Worm (Caenorhabditis elegans): Measurements from ENCODE around the gene C06H5.14.
"Not testable (repeated sequence)": the region's sequence is repeated elsewhere in the genome, so short reads cannot be mapped to it uniquely, and the experiment has no call there.

Gene C06H5.14

DNA sequence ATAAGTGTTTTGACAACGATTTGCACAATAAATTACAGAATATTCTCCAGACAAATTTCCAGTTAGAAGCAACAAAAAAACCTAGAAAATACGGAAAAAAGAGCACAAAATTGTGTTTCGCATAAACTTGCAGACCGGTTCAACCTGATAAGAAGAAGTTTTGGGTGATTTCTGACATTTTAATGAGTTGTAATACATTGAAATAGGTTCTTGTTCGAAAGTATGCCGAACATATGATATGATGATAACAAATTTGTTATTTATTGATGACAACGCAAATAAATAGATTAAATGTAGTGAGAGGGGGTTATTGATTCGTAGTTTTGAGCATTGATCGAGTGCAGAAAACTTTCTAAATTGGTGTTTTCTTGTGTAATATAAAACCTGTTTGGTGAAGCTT lies 12.6 kb upstream of the C06H5.14 start:
- TF ChIP-seq B0310.2 (tag; optimal IDR thresholded peaks at IDR 0.05) (no peak), F13C5.2 (tag; optimal IDR thresholded peaks at IDR 0.05) (no peak), ceh-36 (tag; optimal IDR thresholded peaks at IDR 0.05) (no peak), tra-4 (tag; optimal IDR thresholded peaks at IDR 0.05) (no peak), tbx-11 (GFP tag; IDR thresholded peaks at IDR 0.05) (no peak), sea-1 (GFP tag; conservative IDR thresholded peaks at IDR 0.05) (no peak), ama-1 (optimal IDR thresholded peaks at IDR 0.05) (no peak), aly-1 (tag; optimal IDR thresholded peaks at IDR 0.05) (no peak), flt-1 (GFP tag; IDR thresholded peaks at IDR 0.05) (no peak), ets-7 (tag; optimal IDR thresholded peaks at IDR 0.05) (no peak), pes-1 (GFP tag; IDR thresholded peaks at IDR 0.05) (no peak), ceh-13 (GFP tag; optimal IDR thresholded peaks at IDR 0.05) (no peak), hmg-4 (GFP tag; optimal IDR thresholded peaks at IDR 0.05) (no peak), tbx-37 (GFP tag; conservative IDR thresholded peaks at IDR 0.05) (no peak), hmbx-1 (tag; optimal IDR thresholded peaks at IDR 0.05) (no peak), hnd-1 (tag; optimal IDR thresholded peaks at IDR 0.05) (no peak), scrt-1 (GFP tag; IDR thresholded peaks at IDR 0.05) (no peak)

DNA sequence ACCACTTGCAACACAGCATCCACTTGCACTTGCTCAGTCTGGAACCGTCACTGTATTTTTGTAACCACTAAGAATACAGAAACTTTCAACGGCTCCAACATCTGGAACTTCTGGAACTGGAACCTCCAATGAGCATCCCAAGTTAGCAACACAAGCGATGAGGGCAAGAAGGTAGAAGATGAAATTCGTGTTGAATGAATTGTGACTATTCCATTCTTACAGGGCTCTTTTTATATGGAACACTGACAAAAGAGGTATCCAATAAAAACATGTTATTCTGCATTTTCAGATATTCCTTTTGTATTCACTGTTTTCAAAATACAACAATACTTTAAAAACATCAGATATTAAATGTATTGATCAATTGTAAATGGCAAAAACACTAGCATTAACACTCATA lies 10.0 kb upstream of the C06H5.14 start, which contains the start of gene C06H5.11:
TSS of gene C06H5.11 (minus strand) at position 101 of the 400 bp plus-strand sequence.
- not testable (repeated sequence) for TF ChIP-seq B0310.2, tra-4, hnd-1 (tag; optimal IDR thresholded peaks at IDR 0.05)

ce11 chrV:17894485-17894884 lies 9.4 kb upstream of the C06H5.14 start, which contains the start of gene C06H5.12:
C06H5.12 (plus strand) TSS chrV:17894785.
- TF ChIP-seq F13C5.2 (tag; optimal IDR thresholded peaks at IDR 0.05); sea-1 (GFP tag; conservative IDR thresholded peaks at IDR 0.05); scrt-1 (GFP tag; IDR thresholded peaks at IDR 0.05): not testable (repeated sequence)

DNA sequence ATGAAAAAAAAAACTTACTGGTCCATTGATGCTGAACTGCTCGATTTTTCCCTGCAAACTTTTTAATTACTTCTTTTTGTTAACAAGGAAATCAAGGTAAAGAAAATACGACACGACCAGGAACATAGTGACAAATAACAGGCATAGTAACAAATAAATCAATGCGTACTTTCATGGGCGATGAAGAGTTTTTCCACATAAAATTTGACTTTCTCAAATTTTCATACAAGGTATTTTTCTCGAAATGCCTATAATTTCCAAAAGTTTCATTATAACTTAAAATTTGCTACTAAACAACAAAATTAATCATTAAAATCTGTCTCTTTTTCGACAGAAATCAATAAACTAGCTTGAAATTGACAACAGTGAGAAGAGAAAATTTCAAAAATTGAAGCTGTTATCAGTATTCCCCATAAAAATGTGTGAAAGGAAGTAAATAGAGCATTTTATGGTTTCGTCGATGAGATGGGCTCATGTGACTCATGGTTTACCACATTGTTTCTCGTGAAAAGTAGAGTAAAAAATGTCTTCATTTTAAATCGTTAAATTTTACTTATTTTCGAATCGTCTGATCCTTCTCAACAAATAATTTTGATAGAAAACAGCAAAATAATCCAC lies 7.1 kb upstream of the C06H5.14 start, which contains the start of gene fbxa-156:
TSS of gene fbxa-156 (minus strand) at position 51 of the 618 bp plus-strand sequence.
- no peak for TF ChIP-seq ceh-13 (GFP tag; optimal IDR thresholded peaks at IDR 0.05)

DNA sequence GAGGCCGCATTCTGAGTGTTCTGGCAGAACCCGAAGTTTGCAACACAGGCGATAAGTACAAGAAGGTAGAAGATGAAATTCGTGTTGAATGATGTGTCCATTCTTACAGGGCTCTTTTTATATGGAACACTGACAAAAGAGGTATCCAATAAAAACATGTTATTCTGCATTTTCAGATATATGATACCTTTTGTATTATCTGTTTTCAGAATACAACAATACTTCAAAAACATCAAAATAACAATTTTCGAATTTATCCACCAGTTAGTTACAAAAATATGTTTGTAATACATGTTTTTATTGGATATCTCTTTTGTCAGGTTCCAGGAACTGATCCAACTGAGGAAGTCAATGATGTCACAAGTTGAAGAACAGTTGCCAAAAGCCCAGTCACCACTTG lies 6.3 kb upstream of the C06H5.14 start, which contains the start of gene C06H5.13:
TSS of gene C06H5.13 (minus strand) at position 101 of the 400 bp plus-strand sequence.
- not testable (repeated sequence) for TF ChIP-seq scrt-1 (GFP tag; IDR thresholded peaks at IDR 0.05); hmg-4 (GFP tag; optimal IDR thresholded peaks at IDR 0.05); aly-1 (tag; optimal IDR thresholded peaks at IDR 0.05)

DNA sequence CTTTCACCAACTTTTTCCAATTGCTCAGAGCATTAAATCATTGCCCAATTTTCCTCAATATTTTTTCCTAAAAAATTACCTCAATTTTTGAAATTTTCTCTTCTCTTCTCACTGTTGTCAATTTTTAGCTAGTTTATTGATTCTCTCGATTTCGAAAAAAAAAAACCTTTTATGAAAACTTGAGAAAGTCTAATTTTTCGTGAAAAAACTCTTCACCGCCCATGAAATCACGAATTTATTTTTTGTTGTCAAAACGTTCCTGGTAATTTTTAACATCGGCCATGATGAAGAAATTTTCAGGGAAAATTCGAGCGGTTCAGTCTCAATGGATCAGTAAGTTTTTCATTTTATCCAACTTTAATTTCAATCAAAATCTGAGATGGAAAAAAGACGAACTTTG lies 4.4 kb upstream of the C06H5.14 start, which contains the start of gene fbxa-157:
TSS of gene fbxa-157 (plus strand) at position 301 of the 400 bp plus-strand sequence.
- TF ChIP-seq aly-1 (tag; optimal IDR thresholded peaks at IDR 0.05) (no peak), hmbx-1 (tag; optimal IDR thresholded peaks at IDR 0.05) (no peak), sea-1 (GFP tag; conservative IDR thresholded peaks at IDR 0.05) (no peak), ceh-36 (tag; optimal IDR thresholded peaks at IDR 0.05) (no peak), F13C5.2 (tag; optimal IDR thresholded peaks at IDR 0.05) (no peak), ama-1 (optimal IDR thresholded peaks at IDR 0.05) (no peak), flt-1 (GFP tag; IDR thresholded peaks at IDR 0.05) (no peak), ets-7 (tag; optimal IDR thresholded peaks at IDR 0.05) (no peak), tbx-11 (GFP tag; IDR thresholded peaks at IDR 0.05) (no peak), tbx-37 (GFP tag; conservative IDR thresholded peaks at IDR 0.05) (no peak), B0310.2 (tag; optimal IDR thresholded peaks at IDR 0.05) (no peak), pes-1 (GFP tag; IDR thresholded peaks at IDR 0.05) (no peak), hnd-1 (tag; optimal IDR thresholded peaks at IDR 0.05) (no peak), scrt-1 (GFP tag; IDR thresholded peaks at IDR 0.05) (no peak), ceh-13 (GFP tag; optimal IDR thresholded peaks at IDR 0.05) (no peak), tra-4 (tag; optimal IDR thresholded peaks at IDR 0.05) (no peak)

DNA sequence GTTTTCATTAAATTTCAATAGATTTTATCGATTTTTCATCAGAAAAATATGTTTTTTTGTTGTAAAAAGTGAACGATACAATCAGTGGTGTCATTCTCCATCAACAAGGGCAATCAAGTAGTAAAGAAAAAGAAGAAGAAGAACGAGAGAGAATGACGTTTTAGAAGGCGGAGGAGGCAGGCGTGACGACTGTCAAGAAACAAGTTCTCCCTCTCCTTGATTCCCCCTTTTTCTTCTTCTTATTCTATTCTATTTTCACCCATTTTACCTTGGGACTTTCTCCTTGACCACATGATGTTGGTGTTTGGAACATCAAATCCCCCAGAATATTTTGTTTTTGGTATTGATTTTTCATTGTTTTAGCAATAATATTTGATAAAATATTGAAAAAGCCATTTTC lies 1.8 kb downstream of the C06H5.14 start:
- TF ChIP-seq ceh-13 (GFP tag; optimal IDR thresholded peaks at IDR 0.05): no peak
- TF ChIP-seq scrt-1 (GFP tag; IDR thresholded peaks at IDR 0.05): no peak
- TF ChIP-seq F13C5.2 (tag; optimal IDR thresholded peaks at IDR 0.05): no peak
- no peak for TF ChIP-seq ets-7 (tag; optimal IDR thresholded peaks at IDR 0.05)
- no peak for TF ChIP-seq flt-1 (GFP tag; IDR thresholded peaks at IDR 0.05)
- TF ChIP-seq pes-1 (GFP tag; IDR thresholded peaks at IDR 0.05): no peak
- TF ChIP-seq tra-4 (tag; optimal IDR thresholded peaks at IDR 0.05): no peak
- no peak for TF ChIP-seq tbx-37 (GFP tag; conservative IDR thresholded peaks at IDR 0.05)
- no peak for TF ChIP-seq ama-1 (optimal IDR thresholded peaks at IDR 0.05)
- TF ChIP-seq hmbx-1 (tag; optimal IDR thresholded peaks at IDR 0.05): no peak
- TF ChIP-seq sea-1 (GFP tag; conservative IDR thresholded peaks at IDR 0.05): no peak
- TF ChIP-seq tbx-11 (GFP tag; IDR thresholded peaks at IDR 0.05): no peak
- no peak for TF ChIP-seq hmg-4 (GFP tag; optimal IDR thresholded peaks at IDR 0.05)
- TF ChIP-seq B0310.2 (tag; optimal IDR thresholded peaks at IDR 0.05): no peak
- TF ChIP-seq hnd-1 (tag; optimal IDR thresholded peaks at IDR 0.05): no peak
- no peak for TF ChIP-seq ceh-36 (tag; optimal IDR thresholded peaks at IDR 0.05)
- no peak for TF ChIP-seq aly-1 (tag; optimal IDR thresholded peaks at IDR 0.05)

DNA sequence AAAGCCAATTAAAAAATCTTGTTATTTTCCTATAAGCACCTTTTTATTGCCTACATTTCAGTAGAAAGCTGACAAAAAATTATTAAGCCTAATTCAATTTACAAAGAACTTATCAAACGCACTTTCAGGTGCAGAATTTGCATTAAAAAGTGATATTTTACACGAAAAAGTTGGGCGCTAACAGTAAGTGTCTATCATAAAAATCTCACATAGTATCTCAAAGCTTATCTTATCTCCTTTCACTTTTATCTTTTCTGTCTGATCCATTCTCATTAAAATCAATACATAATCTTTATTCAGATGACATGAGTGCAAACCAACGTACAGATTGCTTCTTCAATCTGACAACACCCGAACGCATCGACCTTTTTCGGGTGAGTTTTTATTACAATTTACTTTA lies 6.1 kb downstream of the C06H5.14 start, which contains the start of gene dcar-1:
TSS of gene dcar-1 (plus strand) at position 301 of the 400 bp plus-strand sequence.
- TF ChIP-seq ceh-36 (tag; optimal IDR thresholded peaks at IDR 0.05) (no peak), B0310.2 (tag; optimal IDR thresholded peaks at IDR 0.05) (no peak), tbx-11 (GFP tag; IDR thresholded peaks at IDR 0.05) (no peak), ceh-13 (GFP tag; optimal IDR thresholded peaks at IDR 0.05) (no peak), hmbx-1 (tag; optimal IDR thresholded peaks at IDR 0.05) (no peak), hmg-4 (GFP tag; optimal IDR thresholded peaks at IDR 0.05) (no peak), pes-1 (GFP tag; IDR thresholded peaks at IDR 0.05) (no peak), ama-1 (optimal IDR thresholded peaks at IDR 0.05) (no peak), tra-4 (tag; optimal IDR thresholded peaks at IDR 0.05) (no peak), aly-1 (tag; optimal IDR thresholded peaks at IDR 0.05) (no peak), flt-1 (GFP tag; IDR thresholded peaks at IDR 0.05) (no peak), ets-7 (tag; optimal IDR thresholded peaks at IDR 0.05) (no peak), F13C5.2 (tag; optimal IDR thresholded peaks at IDR 0.05) (no peak), tbx-37 (GFP tag; conservative IDR thresholded peaks at IDR 0.05) (no peak), scrt-1 (GFP tag; IDR thresholded peaks at IDR 0.05) (no peak), sea-1 (GFP tag; conservative IDR thresholded peaks at IDR 0.05) (no peak), hnd-1 (tag; optimal IDR thresholded peaks at IDR 0.05) (no peak)
